Worm (Caenorhabditis elegans) whole organism, early embryonic: Measurements from ENCODE around the gene cpg-4.

Experiments
- B0310.2 ChIP-seq: sonication (generic microtip); optimal IDR thresholded peaks from 2 replicates; lab custom pipeline; 2016; ENCODE audit warnings: mild to moderate bottlenecking, missing genetic modification characterization, missing compliant biosample characterization
- F13C5.2 ChIP-seq: sonication (generic microtip); optimal IDR thresholded peaks from 2 replicates; lab custom pipeline; 2017; ENCODE audit warnings: mild to moderate bottlenecking, missing genetic modification characterization, inconsistent platforms, missing compliant biosample characterization
- aly-1 ChIP-seq: sonication (generic microtip); optimal IDR thresholded peaks from 2 replicates; lab custom pipeline; 2016; ENCODE audit warnings: missing genetic modification characterization, missing compliant biosample characterization
- ama-1 ChIP-seq: fragments of 150-350 bp; optimal IDR thresholded peaks from 2 replicates; lab custom pipeline; 2014
- ceh-13 ChIP-seq: fragments of 200-800 bp; sonication (Bioruptor generic); optimal IDR thresholded peaks from 2 replicates; lab custom pipeline; 2018; ENCODE audit warnings: mild to moderate bottlenecking, missing genetic modification characterization, missing compliant biosample characterization
- ceh-36 ChIP-seq: sonication (generic microtip); optimal IDR thresholded peaks from 2 replicates; lab custom pipeline; 2016; ENCODE audit warnings: missing genetic modification characterization, inconsistent platforms, missing compliant biosample characterization
- ets-7 ChIP-seq: sonication (generic microtip); optimal IDR thresholded peaks from 2 replicates; lab custom pipeline; 2016; ENCODE audit warnings: missing genotype, missing genetic modification characterization, missing compliant biosample characterization
- flt-1 ChIP-seq: fragments of 200-800 bp; sonication (Bioruptor generic); IDR thresholded peaks from 2 replicates; pipeline ENCODE4 v1.3.6; 2022; ENCODE audit warnings: missing genetic modification characterization, missing compliant biosample characterization
- hmbx-1 ChIP-seq: sonication (generic microtip); optimal IDR thresholded peaks from 2 replicates; lab custom pipeline; 2016; ENCODE audit warnings: mild to moderate bottlenecking, missing genetic modification characterization, missing compliant biosample characterization
- hmg-4 ChIP-seq: fragments of 200-800 bp; sonication (Bioruptor generic); optimal IDR thresholded peaks from 2 replicates; lab custom pipeline; 2018; ENCODE audit warnings: mild to moderate bottlenecking, missing genetic modification characterization, missing compliant biosample characterization
- hnd-1 ChIP-seq: sonication (generic microtip); optimal IDR thresholded peaks from 2 replicates; lab custom pipeline; 2016; ENCODE audit warnings: missing genetic modification characterization, missing compliant biosample characterization
- pes-1 ChIP-seq: fragments of 200-800 bp; sonication (Bioruptor generic); IDR thresholded peaks from 2 replicates; pipeline ENCODE4 v1.3.6; 2022; ENCODE audit warnings: missing genetic modification reagents, missing genetic modification characterization, missing compliant biosample characterization
- scrt-1 ChIP-seq: fragments of 200-800 bp; sonication (Bioruptor generic); IDR thresholded peaks from 2 replicates; pipeline ENCODE4 v1.3.6; 2022; ENCODE audit warnings: missing genetic modification characterization, missing compliant biosample characterization
- sea-1 ChIP-seq: fragments of 200-800 bp; sonication (Bioruptor generic); conservative IDR thresholded peaks from 2 replicates; pipeline ENCODE4 v1.3.6; 2022; ENCODE audit warnings: missing genetic modification characterization, missing compliant biosample characterization
- tbx-11 ChIP-seq: fragments of 200-800 bp; sonication (Bioruptor generic); IDR thresholded peaks from 2 replicates; pipeline ENCODE4 v1.3.6; 2022; ENCODE audit warnings: missing genetic modification characterization, missing compliant biosample characterization
- tbx-37 ChIP-seq: fragments of 200-800 bp; sonication (Bioruptor generic); conservative IDR thresholded peaks from 2 replicates; pipeline ENCODE4 v1.3.6; 2022; ENCODE audit warnings: missing genetic modification reagents, missing genetic modification characterization, missing compliant biosample characterization
- tra-4 ChIP-seq: sonication (generic microtip); optimal IDR thresholded peaks from 2 replicates; lab custom pipeline; 2017; ENCODE audit warnings: missing genetic modification characterization, missing compliant biosample characterization

The cpg-4 gene

DNA sequence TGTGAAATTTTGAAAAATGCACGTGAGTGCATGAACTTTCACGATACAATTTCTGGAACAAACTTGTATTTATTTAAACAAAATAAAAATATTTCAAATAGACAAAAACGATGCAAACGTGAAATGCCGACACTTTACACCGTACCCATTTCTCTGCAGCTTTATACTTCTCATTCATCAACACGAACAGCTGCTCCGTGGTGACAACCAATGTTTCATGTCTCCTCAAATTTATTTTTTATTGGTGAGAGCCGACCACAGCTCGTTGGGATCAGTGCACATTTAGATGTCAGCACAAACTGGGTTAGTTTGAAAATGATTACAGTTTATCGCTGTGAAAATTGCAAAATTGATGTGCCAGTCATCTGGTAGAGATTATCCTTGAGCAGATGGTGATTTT is 618 bp upstream of the cpg-4 start:
- TF ChIP-seq hnd-1 (tag; lab: Kevin White, UChicago) (no peak), ceh-13 (GFP tag; lab: Kevin White, UChicago) (no peak), sea-1 (GFP tag; lab: Robert Waterston, UW) (no peak), hmg-4 (no peak), tbx-37 (no peak), scrt-1 (GFP tag; lab: Robert Waterston, UW) (no peak), hmbx-1 (tag; lab: Kevin White, UChicago) (no peak), ceh-36 (tag; lab: Kevin White, UChicago) (no peak), aly-1 (no peak), tbx-11 (GFP tag; lab: Robert Waterston, UW) (no peak), flt-1 (no peak)

DNA sequence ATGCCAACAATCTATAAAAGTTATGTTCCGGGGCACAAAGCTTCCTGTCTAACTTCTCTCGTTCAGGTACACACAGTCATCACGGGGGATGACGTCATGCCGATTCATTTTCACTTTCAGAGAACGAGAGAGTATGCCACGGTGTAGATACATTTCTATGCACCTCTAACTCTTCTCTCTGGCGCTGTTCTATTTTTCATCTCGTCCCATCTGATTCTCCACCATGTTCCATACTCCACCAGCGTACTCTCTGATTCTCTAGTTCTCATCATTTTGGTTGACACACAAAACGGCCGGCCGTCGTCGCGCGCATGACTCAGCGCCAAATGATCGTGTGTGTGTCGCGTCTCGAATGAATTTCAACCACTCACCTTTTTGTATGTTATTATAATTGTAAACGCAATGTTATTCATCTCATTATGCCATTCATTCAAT is 4.2 kb downstream of the cpg-4 start:
- peak; percentile 24 for TF ChIP-seq F13C5.2
- no peak for TF ChIP-seq hmbx-1 (tag; lab: Kevin White, UChicago)
- no peak for TF ChIP-seq hnd-1 (tag; lab: Kevin White, UChicago)
- no peak for TF ChIP-seq B0310.2 (tag; lab: Kevin White, UChicago)
- peak; percentile 13 for TF ChIP-seq hmg-4

DNA sequence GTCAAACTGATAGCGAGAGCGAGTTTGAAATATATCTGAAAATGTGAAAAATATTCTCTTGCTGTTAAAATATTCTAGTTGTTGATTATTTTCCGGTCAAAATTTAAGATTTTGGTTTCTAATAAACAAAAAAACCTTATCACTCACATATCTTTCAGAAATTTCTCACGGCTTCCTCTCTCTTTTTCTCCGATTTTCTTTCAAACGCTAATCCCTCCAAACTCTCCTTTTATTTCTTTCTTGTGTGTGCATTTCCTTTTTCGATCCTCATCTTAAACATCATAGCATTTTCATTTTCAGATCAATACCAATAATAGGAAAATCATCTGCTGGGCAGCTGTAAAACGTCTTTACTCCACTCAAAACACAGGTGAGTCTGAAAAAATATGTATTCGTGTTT is 7.1 kb downstream of the cpg-4 start, which contains the start of gene fos-1:
Gene fos-1 (plus strand): TSS at position 301 of the 400 bp plus-strand sequence.
- TF ChIP-seq aly-1 (no peak), hmbx-1 (tag; lab: Kevin White, UChicago) (no peak), ama-1 (lab: Kevin White, UChicago) (no peak), hmg-4 (no peak)

DNA sequence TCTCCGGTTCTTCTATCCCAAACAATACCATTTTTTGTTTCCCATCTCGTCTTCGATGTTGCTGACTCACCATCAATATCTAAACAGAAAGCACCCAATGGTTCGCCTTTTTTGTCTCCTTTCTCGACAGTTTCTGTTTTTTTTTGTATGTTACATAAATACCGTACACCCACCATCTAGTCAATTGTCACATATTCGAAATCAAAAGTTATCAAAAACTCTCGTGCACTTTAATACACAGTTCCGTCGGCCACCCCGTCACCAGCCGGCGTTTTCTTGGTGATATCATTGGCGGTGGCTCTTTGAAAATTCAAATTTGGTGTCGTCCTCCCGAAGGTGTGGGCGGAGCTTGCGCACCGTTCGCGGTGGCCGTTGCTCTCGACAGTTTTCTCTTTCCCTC is 11.7 kb downstream of the cpg-4 start:
- TF ChIP-seq tbx-37 (no peak), hmbx-1 (tag; lab: Kevin White, UChicago) (no peak), tra-4 (tag; lab: Kevin White, UChicago) (no peak), pes-1 (GFP tag; lab: Robert Waterston, UW) (no peak), sea-1 (GFP tag; lab: Robert Waterston, UW) (no peak), flt-1 (no peak), ets-7 (tag; lab: Kevin White, UChicago) (no peak), ama-1 (lab: Kevin White, UChicago) (no peak), B0310.2 (tag; lab: Kevin White, UChicago) (no peak), ceh-36 (tag; lab: Kevin White, UChicago) (no peak), scrt-1 (GFP tag; lab: Robert Waterston, UW) (no peak), ceh-13 (GFP tag; lab: Kevin White, UChicago) (no peak), F13C5.2 (no peak), aly-1 (no peak), hmg-4 (no peak), hnd-1 (tag; lab: Kevin White, UChicago) (no peak), tbx-11 (GFP tag; lab: Robert Waterston, UW) (no peak)

DNA sequence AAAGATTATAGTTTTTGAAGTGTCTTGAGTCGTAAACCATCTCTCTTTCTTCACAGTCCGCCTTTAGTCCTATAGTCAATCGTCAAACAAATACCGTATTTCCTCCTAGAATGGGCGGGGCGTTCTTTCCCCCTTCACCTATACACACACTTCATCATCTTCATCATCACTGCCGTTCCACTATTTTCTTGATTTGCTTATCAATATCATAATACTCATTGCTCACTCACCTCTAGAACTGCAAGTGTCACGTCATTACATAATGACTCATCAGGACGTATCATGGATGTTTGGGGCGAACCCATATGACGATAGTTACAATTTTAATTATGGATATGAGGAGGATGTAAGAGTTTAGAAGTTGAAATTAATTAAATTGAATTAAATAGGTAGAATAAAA is 14.4 kb downstream of the cpg-4 start:
- no peak for TF ChIP-seq ceh-13 (GFP tag; lab: Kevin White, UChicago)
- no peak for TF ChIP-seq B0310.2 (tag; lab: Kevin White, UChicago)
- TF ChIP-seq aly-1 = no peak
- TF ChIP-seq F13C5.2 = no peak
- TF ChIP-seq hmbx-1 (tag; lab: Kevin White, UChicago) = no peak
- no peak for TF ChIP-seq tbx-11 (GFP tag; lab: Robert Waterston, UW)
- no peak for TF ChIP-seq ama-1 (lab: Kevin White, UChicago)
- no peak for TF ChIP-seq scrt-1 (GFP tag; lab: Robert Waterston, UW)
- no peak for TF ChIP-seq hmg-4
- no peak for TF ChIP-seq ets-7 (tag; lab: Kevin White, UChicago)
- no peak for TF ChIP-seq flt-1
- no peak for TF ChIP-seq tra-4 (tag; lab: Kevin White, UChicago)
- TF ChIP-seq pes-1 (GFP tag; lab: Robert Waterston, UW) = no peak
- no peak for TF ChIP-seq hnd-1 (tag; lab: Kevin White, UChicago)
- no peak for TF ChIP-seq sea-1 (GFP tag; lab: Robert Waterston, UW)
- TF ChIP-seq tbx-37 = no peak
- TF ChIP-seq ceh-36 (tag; lab: Kevin White, UChicago) = no peak

DNA sequence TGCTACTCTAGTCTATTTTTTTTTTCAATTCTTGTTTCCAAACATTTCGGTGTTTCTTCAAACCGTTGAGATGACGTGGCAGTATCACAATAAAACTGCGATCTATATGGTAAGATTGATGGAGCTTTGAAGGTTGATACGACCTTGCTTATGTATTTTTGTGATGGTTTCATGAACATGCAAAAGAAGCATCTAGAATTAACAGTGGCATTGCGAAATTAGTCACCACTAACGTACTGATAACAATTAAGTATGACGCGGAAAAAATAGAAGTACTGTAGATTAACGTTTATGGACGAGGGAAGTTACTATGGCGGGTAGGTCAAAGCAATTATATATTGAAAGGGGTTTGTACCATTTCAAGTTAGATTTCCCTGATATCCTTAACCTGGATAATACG is 16.2 kb downstream of the cpg-4 start:
- TF ChIP-seq hmbx-1 (tag; lab: Kevin White, UChicago) (no peak), tbx-11 (GFP tag; lab: Robert Waterston, UW) (no peak), hnd-1 (tag; lab: Kevin White, UChicago) (no peak), ets-7 (tag; lab: Kevin White, UChicago) (no peak), ceh-13 (GFP tag; lab: Kevin White, UChicago) (no peak), aly-1 (no peak), B0310.2 (tag; lab: Kevin White, UChicago) (no peak), flt-1 (no peak)

DNA sequence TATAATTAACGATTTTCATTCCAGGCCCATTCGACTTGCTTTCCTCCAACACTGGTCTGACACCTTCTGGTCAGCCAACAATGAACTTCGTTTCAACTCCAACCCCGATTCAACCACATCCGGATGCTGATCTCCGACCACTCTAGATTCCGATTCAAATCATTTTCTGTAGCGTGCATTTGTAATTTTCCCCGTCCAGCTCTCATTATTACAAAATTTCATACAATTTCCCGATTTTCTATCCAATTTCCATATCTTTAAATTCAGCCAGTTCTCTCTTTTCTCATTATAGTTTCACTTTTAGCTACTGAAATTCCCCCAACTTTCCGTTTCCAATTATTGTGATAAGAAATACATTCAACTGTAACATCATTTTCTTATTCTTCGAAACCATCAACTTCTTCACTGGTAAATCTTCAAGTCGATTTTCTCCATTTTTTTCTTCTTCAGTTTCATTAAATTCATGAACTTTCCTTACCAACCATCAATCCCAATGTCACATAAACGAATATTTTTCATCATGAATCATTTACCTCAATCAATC is 19.4 kb downstream of the cpg-4 start:
- TF ChIP-seq hnd-1 (tag; lab: Kevin White, UChicago) (no peak), F13C5.2 (no peak), tbx-37 (no peak), pes-1 (GFP tag; lab: Robert Waterston, UW) (no peak), flt-1 (no peak), ama-1 (lab: Kevin White, UChicago) (no peak), B0310.2 (tag; lab: Kevin White, UChicago) (no peak), tra-4 (tag; lab: Kevin White, UChicago) (no peak), tbx-11 (GFP tag; lab: Robert Waterston, UW) (no peak), hmg-4 (no peak), ceh-13 (GFP tag; lab: Kevin White, UChicago) (no peak), sea-1 (GFP tag; lab: Robert Waterston, UW) (no peak), hmbx-1 (tag; lab: Kevin White, UChicago) (no peak), aly-1 (no peak), ceh-36 (tag; lab: Kevin White, UChicago) (no peak), ets-7 (tag; lab: Kevin White, UChicago) (no peak)
